Fruit fly (Drosophila melanogaster) whole organism, embryonic: ENCODE results near the gene Andorra.

Experiments used
- Adf1 ChIP-seq: fragments of 200-800 bp; sonication (Bioruptor generic); IDR thresholded peaks from 2 replicates; pipeline ENCODE4 v1.3.6; 2022; ENCODE audit warnings: missing biosample characterization, missing genetic modification characterization
- Aef1 ChIP-seq: fragments of 200-800 bp; sonication (Bioruptor generic); IDR thresholded peaks from 3 replicates; pipeline ENCODE4 v1.3.6; 2022; ENCODE audit warnings: missing biosample characterization, missing genetic modification characterization
- B-H2 ChIP-seq: fragments of 200-800 bp; sonication (Bioruptor generic); optimal IDR thresholded peaks from 2 replicates; lab custom pipeline; 2018; ENCODE audit warnings: missing biosample characterization, mild to moderate bottlenecking, missing genetic modification characterization
- CG10543 ChIP-seq: fragments of 200-800 bp; sonication (Bioruptor generic); optimal IDR thresholded peaks from 3 replicates; lab custom pipeline; 2017; ENCODE audit warnings: missing biosample characterization, mild to moderate bottlenecking, missing genetic modification characterization, moderate library complexity
- CG11398 ChIP-seq: fragments of 200-800 bp; sonication (Bioruptor generic); optimal IDR thresholded peaks from 2 replicates; lab custom pipeline; 2016; ENCODE audit warnings: missing biosample characterization, missing genetic modification characterization
- CG11456 ChIP-seq: fragments of 200-800 bp; sonication (Bioruptor generic); IDR thresholded peaks from 3 replicates; pipeline ENCODE4 v1.3.6; 2022; ENCODE audit warnings: missing biosample characterization, missing genetic modification characterization
- CG12236 ChIP-seq: fragments of 200-800 bp; sonication (Bioruptor generic); optimal IDR thresholded peaks from 2 replicates; lab custom pipeline; 2016; ENCODE audit warnings: missing biosample characterization, missing genetic modification characterization
- CG13123 ChIP-seq: fragments of 200-800 bp; sonication (Bioruptor generic); optimal IDR thresholded peaks from 2 replicates; lab custom pipeline; 2016; ENCODE audit warnings: missing biosample characterization, missing genetic modification characterization
- CG13775 ChIP-seq: fragments of 200-800 bp; sonication (Bioruptor generic); optimal IDR thresholded peaks from 3 replicates; lab custom pipeline; 2017; ENCODE audit warnings: missing biosample characterization, mild to moderate bottlenecking, missing genetic modification characterization
- CG13894 ChIP-seq: fragments of 200-800 bp; sonication (Bioruptor generic); optimal IDR thresholded peaks from 3 replicates; lab custom pipeline; 2018; ENCODE audit warnings: missing biosample characterization, mild to moderate bottlenecking, missing genetic modification characterization, moderate library complexity
- CG14014 ChIP-seq: fragments of 200-800 bp; sonication (Bioruptor generic); IDR thresholded peaks from 2 replicates; pipeline ENCODE4 v1.3.6; 2022; ENCODE audit warnings: missing biosample characterization, missing genetic modification characterization
- CG15514 ChIP-seq: fragments of 200-800 bp; sonication (Bioruptor generic); optimal IDR thresholded peaks from 3 replicates; lab custom pipeline; 2017; ENCODE audit warnings: missing biosample characterization, missing genetic modification characterization, mild to moderate bottlenecking, moderate library complexity, missing genetic modification reagents
- CG1603 ChIP-seq: fragments of 200-800 bp; sonication (Bioruptor generic); optimal IDR thresholded peaks from 2 replicates; lab custom pipeline; 2019; ENCODE audit warnings: missing biosample characterization, mild to moderate bottlenecking, missing genetic modification characterization, moderate library complexity
- CG17186 ChIP-seq: fragments of 200-800 bp; sonication (Bioruptor generic); optimal IDR thresholded peaks from 3 replicates; lab custom pipeline; 2017; ENCODE audit warnings: missing biosample characterization, missing genetic modification reagents, missing genetic modification characterization
- CG17328 ChIP-seq: fragments of 200-800 bp; sonication (Bioruptor generic); IDR thresholded peaks from 2 replicates; pipeline ENCODE4 v1.3.6; 2022; ENCODE audit warnings: missing biosample characterization, missing genetic modification characterization
- CG17361 ChIP-seq: fragments of 200-800 bp; sonication (Bioruptor generic); IDR thresholded peaks from 3 replicates; pipeline ENCODE4 v1.3.6; 2022; ENCODE audit warnings: missing biosample characterization, missing genetic modification characterization
- CG2116 ChIP-seq: fragments of 200-800 bp; sonication (Bioruptor generic); optimal IDR thresholded peaks from 3 replicates; lab custom pipeline; 2018; ENCODE audit warnings: missing biosample characterization, mild to moderate bottlenecking, missing genetic modification characterization
- CG6654 ChIP-seq: fragments of 200-800 bp; sonication (Bioruptor generic); optimal IDR thresholded peaks from 2 replicates; lab custom pipeline; 2017; ENCODE audit warnings: missing biosample characterization, mild to moderate bottlenecking, missing genetic modification characterization
- CG8478 ChIP-seq: fragments of >200 bp; optimal IDR thresholded peaks from 2 replicates; lab custom pipeline; 2018
- CG9609 ChIP-seq: fragments of 200-800 bp; sonication (Bioruptor generic); optimal IDR thresholded peaks from 3 replicates; lab custom pipeline; 2016; ENCODE audit warnings: missing biosample characterization, missing genetic modification characterization
- CG9727 ChIP-seq: fragments of 200-800 bp; sonication (Bioruptor generic); optimal IDR thresholded peaks from 3 replicates; lab custom pipeline; 2017; ENCODE audit warnings: missing biosample characterization, mild to moderate bottlenecking, missing genetic modification characterization
- CrebB ChIP-seq: fragments of 200-800 bp; sonication (Bioruptor generic); optimal IDR thresholded peaks from 3 replicates; lab custom pipeline; 2018; ENCODE audit warnings: missing biosample characterization, mild to moderate bottlenecking, missing genetic modification characterization
- D19A ChIP-seq: fragments of 200-800 bp; optimal IDR thresholded peaks from 3 replicates; lab custom pipeline; 2019; ENCODE audit warnings: missing biosample characterization, mild to moderate bottlenecking, missing genetic modification characterization, moderate library complexity
- Deaf1 ChIP-seq: fragments of 200-800 bp; optimal IDR thresholded peaks from 3 replicates; lab custom pipeline; 2019; ENCODE audit warnings: missing biosample characterization, mild to moderate bottlenecking, missing genetic modification characterization, moderate library complexity
- Dfd ChIP-seq, 2 experiments: fragments of >200 bp; optimal IDR thresholded peaks; 2 replicates each; lab custom pipeline; 2017; ENCODE audit warnings: missing biosample characterization in 2 of 2, missing genetic modification characterization in 2 of 2
- ERR ChIP-seq: fragments of 200-800 bp; sonication (Bioruptor generic); optimal IDR thresholded peaks from 2 replicates; lab custom pipeline; 2016; ENCODE audit warnings: missing biosample characterization, missing genetic modification characterization
- HLH54F ChIP-seq: fragments of 200-800 bp; sonication (Bioruptor generic); optimal IDR thresholded peaks from 3 replicates; lab custom pipeline; 2016; ENCODE audit warnings: missing biosample characterization, missing genetic modification characterization
- Kr ChIP-seq: fragments of 200-800 bp; sonication (Bioruptor generic); optimal IDR thresholded peaks from 2 replicates; lab custom pipeline; 2017; ENCODE audit warnings: missing biosample characterization, mild to moderate bottlenecking, missing genetic modification characterization
- NFAT ChIP-seq: fragments of 200-800 bp; sonication (Bioruptor generic); IDR thresholded peaks from 2 replicates; pipeline ENCODE4 v1.3.6; 2022; ENCODE audit warnings: missing biosample characterization, missing genetic modification characterization
- Sry-δ ChIP-seq: fragments of 200-800 bp; sonication (Bioruptor generic); optimal IDR thresholded peaks from 2 replicates; lab custom pipeline; 2016; ENCODE audit warnings: missing biosample characterization, missing genetic modification characterization
- Trl ChIP-seq, 3 experiments: fragments of >200 bp in 2 of 3; fragments of 200-800 bp in 1 of 3; sonication (Bioruptor generic) in 1 of 3; optimal IDR thresholded peaks; 2 replicates in 1 of 3; 3 replicates in 2 of 3; lab custom pipeline; 2016 to 2017; ENCODE audit warnings: missing biosample characterization in 1 of 3, missing genetic modification characterization in 1 of 3
- YL-1 ChIP-seq: fragments of 200-800 bp; sonication (Bioruptor generic); optimal IDR thresholded peaks from 3 replicates; lab custom pipeline; 2017; ENCODE audit warnings: missing biosample characterization, mild to moderate bottlenecking, missing genetic modification characterization
- abd-A ChIP-seq: fragments of 200-800 bp; sonication (Bioruptor generic); optimal IDR thresholded peaks from 3 replicates; lab custom pipeline; 2019; ENCODE audit warnings: missing biosample characterization, mild to moderate bottlenecking, missing genetic modification characterization, moderate library complexity
- cg ChIP-seq: fragments of 200-800 bp; sonication (Bioruptor generic); optimal IDR thresholded peaks from 3 replicates; lab custom pipeline; 2019; ENCODE audit warnings: missing biosample characterization, mild to moderate bottlenecking, missing genetic modification characterization, moderate library complexity
- chif ChIP-seq, 2 experiments: fragments of 200-800 bp; sonication (Bioruptor generic); optimal IDR thresholded peaks; 3 replicates each; lab custom pipeline; 2016; ENCODE audit warnings: missing biosample characterization in 2 of 2, missing genetic modification characterization in 2 of 2
- chinmo ChIP-seq: fragments of 200-800 bp; sonication (Bioruptor generic); IDR thresholded peaks from 4 replicates; pipeline ENCODE4 v1.3.6; 2022; ENCODE audit warnings: missing biosample characterization, missing genetic modification characterization; ENCODE audit not compliant: partially characterized antibody
- dati ChIP-seq: fragments of 200-800 bp; sonication (Bioruptor generic); IDR thresholded peaks from 2 replicates; pipeline ENCODE4 v1.3.6; 2022; ENCODE audit warnings: missing biosample characterization, missing genetic modification characterization
- disco-r ChIP-seq: fragments of 200-800 bp; sonication (Bioruptor generic); optimal IDR thresholded peaks from 2 replicates; lab custom pipeline; 2016; ENCODE audit warnings: missing biosample characterization, missing genetic modification characterization
- dysf ChIP-seq: fragments of 200-800 bp; sonication (Bioruptor generic); IDR thresholded peaks from 3 replicates; pipeline ENCODE4 v1.3.6; 2022; ENCODE audit warnings: missing biosample characterization, missing genetic modification characterization
- emc ChIP-seq: fragments of 200-800 bp; sonication (Bioruptor generic); optimal IDR thresholded peaks from 2 replicates; lab custom pipeline; 2016; ENCODE audit warnings: missing biosample characterization, missing genetic modification characterization
- exex ChIP-seq: fragments of 200-800 bp; sonication (Bioruptor generic); optimal IDR thresholded peaks from 4 replicates; lab custom pipeline; 2018; ENCODE audit warnings: missing biosample characterization, mild to moderate bottlenecking, missing genetic modification characterization, moderate library complexity
- fd102C ChIP-seq: fragments of 200-800 bp; sonication (Bioruptor generic); optimal IDR thresholded peaks from 2 replicates; lab custom pipeline; 2018; ENCODE audit warnings: missing biosample characterization, mild to moderate bottlenecking, missing genetic modification characterization, moderate library complexity
- inv ChIP-seq: fragments of 200-800 bp; sonication (Bioruptor generic); IDR thresholded peaks from 2 replicates; pipeline ENCODE4 v1.3.6; 2022; ENCODE audit warnings: missing biosample characterization, missing genetic modification characterization; ENCODE audit not compliant: partially characterized antibody
- ranshi ChIP-seq: fragments of 200-800 bp; sonication (Bioruptor generic); IDR thresholded peaks from 2 replicates; pipeline ENCODE4 v1.3.6; 2022; ENCODE audit warnings: missing biosample characterization, missing genetic modification characterization
- row ChIP-seq: fragments of 200-800 bp; sonication (Bioruptor generic); IDR thresholded peaks from 3 replicates; pipeline ENCODE4 v1.3.6; 2022; ENCODE audit warnings: missing biosample characterization, missing genetic modification characterization
- scrt ChIP-seq: fragments of 200-800 bp; sonication (Bioruptor generic); optimal IDR thresholded peaks from 2 replicates; lab custom pipeline; 2018; ENCODE audit warnings: missing biosample characterization, mild to moderate bottlenecking, missing genetic modification characterization, moderate library complexity
- sd ChIP-seq: fragments of 200-800 bp; sonication (Bioruptor generic); optimal IDR thresholded peaks from 3 replicates; lab custom pipeline; 2018; ENCODE audit warnings: missing biosample characterization, mild to moderate bottlenecking, missing genetic modification characterization, moderate library complexity
- tio ChIP-seq: fragments of 200-800 bp; sonication (Bioruptor generic); optimal IDR thresholded peaks from 2 replicates; lab custom pipeline; 2017; ENCODE audit warnings: missing biosample characterization, missing genetic modification characterization, inconsistent platforms
- toy ChIP-seq: fragments of 200-800 bp; sonication (Bioruptor generic); IDR thresholded peaks from 2 replicates; pipeline ENCODE4 v1.3.6; 2022; ENCODE audit warnings: missing biosample characterization, missing genetic modification characterization
- vvl ChIP-seq: fragments of 200-800 bp; sonication (Bioruptor generic); IDR thresholded peaks from 2 replicates; pipeline ENCODE4 v1.3.6; 2022; ENCODE audit warnings: missing biosample characterization, missing genetic modification characterization

Andorra gene

dm6 chrX:18185944-18186343 is 6.7 kb upstream of the Andorra start:
- TF ChIP-seq CG13775 (peak; percentile 17), chif (GFP tag; optimal IDR thresholded peaks at IDR 0.05; lab: Kevin White, UChicago) (no peak), dati (no peak), CG9727 (no peak), Deaf1 (tag; lab: Kevin White, UChicago) (peak; percentile 90), CG15514 (GFP tag; lab: Kevin White, UChicago) (peak; percentile 30), scrt (peak; percentile 25), CG13894 (tag; lab: Kevin White, UChicago) (peak; percentile 14), CG1603 (no peak), CG14014 (GFP tag; lab: Robert Waterston, UW) (no peak), chinmo (0 out of 4 replicates have a peak, but pooled peaks have one; percentile 26), toy (no peak)

DNA sequence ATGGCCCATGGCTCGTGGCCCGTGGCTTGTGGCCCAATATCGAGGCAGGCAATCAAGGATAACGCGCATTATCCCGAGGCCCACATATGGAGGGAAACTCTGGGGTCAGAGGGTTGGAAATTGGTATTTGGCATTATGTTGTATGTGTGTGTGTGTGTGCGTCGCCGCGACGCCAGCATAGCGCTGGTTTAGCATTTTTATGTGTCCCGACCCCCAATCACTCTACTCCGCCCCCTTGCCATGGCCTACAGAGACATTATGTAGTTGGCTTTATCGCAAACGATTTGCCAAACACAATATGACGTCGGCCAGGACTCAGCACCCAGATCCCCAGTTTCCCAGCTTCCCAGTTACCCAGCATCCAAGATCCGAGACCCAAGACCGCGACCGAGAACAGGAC is 1.9 kb upstream of the Andorra start:
- TF ChIP-seq CG2116 (no peak), emc (no peak), Sry-δ (GFP tag; lab: Kevin White, UChicago) (no peak), CG11398 (GFP tag; lab: Kevin White, UChicago) (no peak), CG13894 (tag; lab: Kevin White, UChicago) (peak; percentile 97), abd-A (peak; percentile 77), CG13775 (no peak), Aef1 (GFP tag; lab: Robert Waterston, UW) (no peak), CG13123 (no peak)

DNA sequence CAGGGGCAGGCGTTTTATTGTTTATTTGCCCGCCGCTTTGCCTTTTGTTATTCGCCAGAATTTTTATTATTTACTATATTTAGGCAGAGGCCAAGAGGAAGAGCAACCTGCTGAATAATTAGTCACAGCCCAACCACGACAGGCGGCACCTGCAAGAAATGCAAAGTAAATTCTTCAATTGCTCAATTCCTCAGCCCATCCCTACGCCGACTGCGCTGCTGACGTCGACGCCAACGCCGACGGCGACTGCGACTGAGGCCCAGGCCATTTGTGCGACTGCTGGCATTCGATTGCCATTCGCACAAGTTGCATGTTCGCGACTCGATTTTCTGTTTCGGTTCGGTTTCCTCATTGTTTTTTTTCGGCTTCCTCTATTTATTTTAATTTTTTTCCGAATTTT is 2.0 kb downstream of the Andorra start, which contains the start of gene Frq2:
Frq2 (plus strand) TSS at position 301 of the 400 bp plus-strand sequence.
- TF ChIP-seq HLH54F (GFP tag; lab: Kevin White, UChicago) (no peak), CG9727 (no peak), ranshi (no peak), dysf (GFP tag; lab: Robert Waterston, UW) (no peak), CG17328 (GFP tag; lab: Robert Waterston, UW) (no peak), CG10543 (GFP tag; lab: Kevin White, UChicago) (no peak), CrebB (tag; lab: Kevin White, UChicago) (no peak), vvl (no peak), Kr (GFP tag; lab: Kevin White, UChicago) (no peak), CG6654 (GFP tag; lab: Kevin White, UChicago) (no peak), CG11456 (no peak), sd (tag; lab: Kevin White, UChicago) (peak; percentile 17), disco-r (GFP tag; lab: Kevin White, UChicago) (no peak), CG9609 (GFP tag; lab: Kevin White, UChicago) (no peak), CG17361 (GFP tag; lab: Robert Waterston, UW) (no peak), Adf1 (GFP tag; lab: Robert Waterston, UW) (peak; percentile 75), CG8478 (lab: Kevin White, UChicago) (no peak), ERR (GFP tag; lab: Kevin White, UChicago) (no peak)

DNA sequence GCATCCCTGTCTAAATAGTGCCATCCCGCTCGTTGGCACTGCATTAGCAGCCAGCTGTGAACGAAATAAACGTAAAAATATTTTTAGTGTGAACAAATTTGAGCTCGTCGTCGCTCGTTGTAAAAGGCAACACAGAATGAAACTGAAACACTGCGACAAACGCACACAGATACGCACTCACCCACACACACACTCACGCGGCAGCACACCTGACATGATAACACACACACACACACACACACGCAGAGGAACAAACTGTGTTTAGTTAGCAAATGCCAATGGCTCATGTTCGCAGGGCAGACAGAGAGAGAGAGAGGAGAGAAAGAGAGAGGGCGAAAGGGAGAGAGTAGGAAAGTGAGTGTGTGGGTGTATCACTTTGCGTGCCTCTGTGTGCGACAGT is 20.3 kb downstream of the Andorra start:
- TF ChIP-seq CG17186 (GFP tag; lab: Kevin White, UChicago) = no peak
- TF ChIP-seq B-H2 (GFP tag; lab: Kevin White, UChicago) = no peak
- TF ChIP-seq Dfd (GFP tag; optimal IDR thresholded peaks at IDR 0.05; lab: Kevin White, UChicago) = no peak
- TF ChIP-seq cg (GFP tag; lab: Kevin White, UChicago) = peak; percentile 50
- TF ChIP-seq NFAT = no peak
- TF ChIP-seq CG12236 (GFP tag; lab: Kevin White, UChicago) = no peak
- no peak for TF ChIP-seq exex (tag; lab: Kevin White, UChicago)
- TF ChIP-seq inv (GFP tag; lab: Robert Waterston, UW) = no peak
- no peak for TF ChIP-seq YL-1
- no peak for TF ChIP-seq row (GFP tag; lab: Robert Waterston, UW)
- no peak for TF ChIP-seq D19A (tag; lab: Kevin White, UChicago)
- TF ChIP-seq fd102C = no peak
- TF ChIP-seq Trl (optimal IDR thresholded peaks at IDR 0.05; lab: Kevin White, UChicago) = peak in 1 of 2 experiments; percentile 22
- no peak for TF ChIP-seq Trl (GFP tag; optimal IDR thresholded peaks at IDR 0.05; lab: Kevin White, UChicago)
- TF ChIP-seq tio (GFP tag; lab: Kevin White, UChicago) = no peak
